Worm (Caenorhabditis elegans): ENCODE measurements around the gene F55A11.1.

F55A11.1 gene

DNA sequence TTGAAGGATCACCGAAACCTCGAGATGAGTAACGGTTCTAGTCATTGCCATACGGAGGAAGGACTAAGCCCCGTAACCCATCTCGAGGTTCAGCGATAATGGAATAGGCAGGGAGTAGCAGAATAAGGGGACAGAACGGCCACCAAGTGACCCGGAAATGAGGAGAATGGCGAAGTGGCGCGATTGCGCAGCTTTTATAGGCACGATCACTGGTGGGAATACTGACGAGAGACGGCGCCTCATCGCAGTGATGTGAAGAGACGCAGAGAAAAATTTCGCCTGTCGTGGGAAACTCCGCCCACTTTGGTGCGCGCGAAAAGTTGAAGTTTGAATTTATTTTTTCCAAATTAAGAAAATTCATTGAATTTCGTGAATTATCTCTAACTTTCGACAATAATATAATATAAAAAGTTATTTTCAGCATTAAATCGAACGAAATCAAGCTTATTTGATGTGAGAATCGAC is 5.9 kb upstream of the F55A11.1 start, which contains the start of gene F55A11.4:
Gene F55A11.4 (plus strand): TSS at position 415 of the 465 bp plus-strand sequence.
- TF ChIP-seq ztf-18 (tag; optimal IDR thresholded peaks at IDR 0.05) (no peak), F52B5.7 (tag; optimal IDR thresholded peaks at IDR 0.05) (peak; percentile 49), pbrm-1 (GFP tag; IDR thresholded peaks at IDR 0.05) (peak; percentile 38; the same call in 1 of the 2 replicates), B0336.3 (GFP tag; IDR thresholded peaks at IDR 0.05) (peak; percentile 46), Y53G8AR.9 (GFP tag; conservative IDR thresholded peaks at IDR 0.05) (no peak), nhr-179 (tag; optimal IDR thresholded peaks at IDR 0.05) (no peak), cebp-1 (GFP tag; IDR thresholded peaks at IDR 0.05) (no peak), cebp-1 (tag; optimal IDR thresholded peaks at IDR 0.05) (peak; percentile 11), madf-10 (tag; optimal IDR thresholded peaks at IDR 0.05) (no peak), ekl-4 (GFP tag; IDR thresholded peaks at IDR 0.05) (peak; percentile 25; the same call in 1 of the 2 replicates), attf-5 (GFP tag; optimal IDR thresholded peaks at IDR 0.05) (no peak), lin-54 (GFP tag; optimal IDR thresholded peaks at IDR 0.05) (peak; percentile 70), lsl-1 (GFP tag; optimal IDR thresholded peaks at IDR 0.05) (peak; percentile 62), madf-8 (GFP tag; conservative IDR thresholded peaks at IDR 0.05) (peak; percentile 52), cebp-2 (GFP tag; IDR thresholded peaks at IDR 0.05) (no peak), snpc-3.4 (tag; optimal IDR thresholded peaks at IDR 0.05) (peak; percentile 44), aptf-3 (GFP tag; IDR thresholded peaks at IDR 0.05) (peak; percentile 52; the same call in 1 of the 2 replicates), xnd-1 (tag; optimal IDR thresholded peaks at IDR 0.05) (peak; percentile 38), hsf-1 (GFP tag; IDR thresholded peaks at IDR 0.05) (peak; percentile 32; the same call in 1 of the 2 replicates), hmg-1.2 (GFP tag; IDR thresholded peaks at IDR 0.05) (peak; percentile 99), lag-1 (GFP tag; IDR thresholded peaks at IDR 0.05) (no peak), rec-8 (tag; optimal IDR thresholded peaks at IDR 0.05) (no peak), somi-1 (GFP tag; optimal IDR thresholded peaks at IDR 0.05) (no peak), pha-4 (tag; optimal IDR thresholded peaks at IDR 0.05) (no peak), tbp1 (GFP tag; optimal IDR thresholded peaks at IDR 0.05) (peak; percentile 43), dpl-1 (GFP tag; optimal IDR thresholded peaks at IDR 0.05) (peak; percentile 26), D2030.7 (GFP tag; IDR thresholded peaks at IDR 0.05) (peak; percentile 57), hrde-1 (tag; optimal IDR thresholded peaks at IDR 0.05; ENCODE audit: borderline replicate concordance) (peak; percentile 16), K11D2.4 (GFP tag; IDR thresholded peaks at IDR 0.05) (no peak), dox-1 (GFP tag; IDR thresholded peaks at IDR 0.05) (peak; percentile 59), snpc-1.1 (tag; optimal IDR thresholded peaks at IDR 0.05; ENCODE audit: insufficient read depth) (peak; percentile 4), ztf-25 (GFP tag; IDR thresholded peaks at IDR 0.05) (no peak), snpc-4 (GFP tag; optimal IDR thresholded peaks at IDR 0.05) (no peak), snpc-4 (tag; optimal IDR thresholded peaks at IDR 0.05) (peak in 2 of 4 experiments; percentile 28 to 31), mcd-1 (GFP tag; IDR thresholded peaks at IDR 0.05) (peak; percentile 57), let-526 (GFP tag; IDR thresholded peaks at IDR 0.05) (0 out of 2 replicates have a peak, but pooled peaks have one; percentile 11), ceh-91 (GFP tag; IDR thresholded peaks at IDR 0.05) (no peak), aptf-2 (GFP tag; conservative IDR thresholded peaks at IDR 0.05) (peak; percentile 75), him-1 (tag; optimal IDR thresholded peaks at IDR 0.05) (peak; percentile 27), efl-1 (GFP tag; optimal IDR thresholded peaks at IDR 0.05) (peak; percentile 73), repo-1 (tag; optimal IDR thresholded peaks at IDR 0.05) (peak; percentile 24), F57A8.1 (GFP tag; optimal IDR thresholded peaks at IDR 0.05) (no peak), snpc-1.3 (tag; optimal IDR thresholded peaks at IDR 0.05; ENCODE audit: insufficient read depth) (peak; percentile 39), mxl-1 (tag; optimal IDR thresholded peaks at IDR 0.05) (no peak), F33H1.4 (GFP tag; IDR thresholded peaks at IDR 0.05) (peak; percentile 26), B0019.2 (GFP tag; conservative IDR thresholded peaks at IDR 0.05) (no peak), madf-6 (GFP tag; IDR thresholded peaks at IDR 0.05) (peak; percentile 81), F39B2.1 (GFP tag; IDR thresholded peaks at IDR 0.05) (no peak)

All from whole organism, young adult.